Fruit fly (Drosophila melanogaster) whole organism, adult: ENCODE measurements around the gene Prp18.
A peak's percentile ranks its signal among the peaks of the same experiment; 100 is the strongest.

ENCODE experiments used
- CG11617 ChIP-seq: fragments of 200-800 bp; sonication (Bioruptor generic); optimal IDR thresholded peaks from 2 replicates; lab custom pipeline; 2017; ENCODE audit warnings: mild to moderate bottlenecking, missing biosample characterization, missing genetic modification reagents, missing genetic modification characterization
- CG12768 ChIP-seq: fragments of 200-800 bp; sonication (Bioruptor generic); optimal IDR thresholded peaks from 2 replicates; lab custom pipeline; 2017; ENCODE audit warnings: missing biosample characterization, missing genetic modification characterization, mild to moderate bottlenecking, moderate library complexity, missing genetic modification reagents
- CG14711 ChIP-seq: fragments of 200-800 bp; sonication (Bioruptor generic); optimal IDR thresholded peaks from 2 replicates; lab custom pipeline; 2018; ENCODE audit warnings: missing biosample characterization, mild to moderate bottlenecking, missing genetic modification characterization, moderate library complexity
- CG1620 ChIP-seq: fragments of 200-800 bp; sonication (Bioruptor generic); optimal IDR thresholded peaks from 2 replicates; lab custom pipeline; 2016; ENCODE audit warnings: missing biosample characterization, missing genetic modification characterization
- CG33017 ChIP-seq: fragments of 200-800 bp; sonication (Bioruptor generic); optimal IDR thresholded peaks from 2 replicates; lab custom pipeline; 2018; ENCODE audit warnings: missing biosample characterization, mild to moderate bottlenecking, missing genetic modification characterization, moderate library complexity
- CG5204 ChIP-seq: fragments of 200-800 bp; sonication (Bioruptor generic); optimal IDR thresholded peaks from 2 replicates; lab custom pipeline; 2016; ENCODE audit warnings: missing biosample characterization, missing genetic modification characterization
- CG7045 ChIP-seq: fragments of 200-800 bp; sonication (Bioruptor generic); optimal IDR thresholded peaks from 2 replicates; lab custom pipeline; 2017; ENCODE audit warnings: missing biosample characterization, mild to moderate bottlenecking, missing genetic modification characterization
- CG7101 ChIP-seq: fragments of 200-800 bp; sonication (Bioruptor generic); optimal IDR thresholded peaks from 2 replicates; lab custom pipeline; 2018; ENCODE audit warnings: missing biosample characterization, mild to moderate bottlenecking, missing genetic modification characterization, moderate library complexity
- Clk ChIP-seq: fragments of 200-800 bp; sonication (Bioruptor generic); optimal IDR thresholded peaks from 2 replicates; lab custom pipeline; 2017; ENCODE audit warnings: missing biosample characterization, missing genetic modification characterization
- Crg-1 ChIP-seq: fragments of 200-800 bp; sonication (Bioruptor generic); optimal IDR thresholded peaks from 2 replicates; lab custom pipeline; 2016; ENCODE audit warnings: missing biosample characterization, missing genetic modification characterization
- Hr96 ChIP-seq: fragments of 200-800 bp; sonication (Bioruptor generic); optimal IDR thresholded peaks from 2 replicates; lab custom pipeline; 2016; ENCODE audit warnings: missing biosample characterization, missing genetic modification characterization
- Mnt ChIP-seq: fragments of 200-800 bp; sonication (Bioruptor generic); optimal IDR thresholded peaks from 2 replicates; lab custom pipeline; 2016; ENCODE audit warnings: missing biosample characterization, mild to moderate bottlenecking, missing genetic modification characterization
- bab1 ChIP-seq: fragments of 200-800 bp; sonication (Bioruptor generic); optimal IDR thresholded peaks from 3 replicates; lab custom pipeline; 2019; ENCODE audit warnings: missing biosample characterization, mild to moderate bottlenecking, missing genetic modification characterization, moderate library complexity
- cic ChIP-seq: fragments of 200-800 bp; sonication (Bioruptor generic); optimal IDR thresholded peaks from 2 replicates; lab custom pipeline; 2017; ENCODE audit warnings: missing biosample characterization, mild to moderate bottlenecking, missing genetic modification characterization, moderate library complexity
- cnc ChIP-seq, 2 experiments: fragments of >200 bp; optimal IDR thresholded peaks; 2 replicates each; lab custom pipeline; 2017
- kay ChIP-seq: fragments of 200-800 bp; sonication (Bioruptor generic); peaks from one replicate; lab custom pipeline; 2016; ENCODE audit warnings: missing biosample characterization, missing genetic modification characterization, borderline replicate concordance
- ovo ChIP-seq: fragments of 200-800 bp; sonication (Bioruptor generic); optimal IDR thresholded peaks from 2 replicates; lab custom pipeline; 2016; ENCODE audit warnings: missing biosample characterization, missing genetic modification characterization
- pad ChIP-seq: fragments of 200-800 bp; sonication (Bioruptor generic); optimal IDR thresholded peaks from 3 replicates; lab custom pipeline; 2017; ENCODE audit warnings: missing biosample characterization, missing genetic modification characterization, mild to moderate bottlenecking, moderate library complexity, missing genetic modification reagents
- tj ChIP-seq: fragments of 200-800 bp; sonication (Bioruptor generic); optimal IDR thresholded peaks from 3 replicates; lab custom pipeline; 2017; ENCODE audit warnings: missing biosample characterization, mild to moderate bottlenecking, missing genetic modification characterization, moderate library complexity
- toe ChIP-seq: fragments of 200-800 bp; sonication (Bioruptor generic); optimal IDR thresholded peaks from 2 replicates; lab custom pipeline; 2016; ENCODE audit warnings: missing biosample characterization, missing genetic modification characterization

Prp18 gene

DNA sequence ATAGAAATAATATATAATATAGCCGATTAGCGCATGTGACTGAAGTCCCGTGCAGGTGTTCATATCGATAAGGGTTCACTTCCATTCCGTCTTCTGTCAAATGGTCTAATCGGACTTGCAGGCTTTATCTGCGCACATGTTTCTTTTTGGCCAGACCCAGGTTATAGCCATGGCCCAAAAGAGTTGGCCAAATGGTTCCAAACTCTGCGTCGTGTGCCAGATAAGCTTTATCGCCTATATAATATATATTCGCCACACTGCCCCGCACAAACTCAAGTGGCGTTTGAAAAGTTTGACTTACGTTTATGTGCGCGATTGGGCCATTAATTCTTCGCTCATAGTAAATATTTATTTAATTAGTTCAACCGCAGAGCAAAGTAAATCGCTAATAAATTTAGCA is 20.2 kb upstream of the Prp18 start:
- TF ChIP-seq CG1620 (GFP tag; lab: Kevin White, UChicago) (no peak), toe (GFP tag; lab: Kevin White, UChicago) (no peak), ovo (GFP tag; lab: Kevin White, UChicago) (no peak), kay (GFP tag; lab: Kevin White, UChicago) (no peak), CG7045 (no peak), Crg-1 (GFP tag; lab: Kevin White, UChicago) (no peak), Hr96 (GFP tag; lab: Kevin White, UChicago) (no peak), CG12768 (no peak), CG11617 (GFP tag; lab: Kevin White, UChicago) (no peak), cic (GFP tag; lab: Kevin White, UChicago) (peak; percentile 76), bab1 (no peak), Mnt (peak; percentile 41), CG7101 (no peak), CG14711 (no peak), CG5204 (GFP tag; lab: Kevin White, UChicago) (no peak)

dm6 chr3R:19044638-19045037 is 13.6 kb upstream of the Prp18 start:
- TF ChIP-seq tj (GFP tag; lab: Kevin White, UChicago) (no peak), bab1 (no peak), Crg-1 (GFP tag; lab: Kevin White, UChicago) (no peak), cnc (optimal IDR thresholded peaks at IDR 0.05; lab: Kevin White, UChicago) (no peak), CG11617 (GFP tag; lab: Kevin White, UChicago) (no peak), CG5204 (GFP tag; lab: Kevin White, UChicago) (no peak)

dm6 chr3R:19040685-19041084 is 9.6 kb upstream of the Prp18 start:
- TF ChIP-seq cic (GFP tag; lab: Kevin White, UChicago) (no peak), Hr96 (GFP tag; lab: Kevin White, UChicago) (no peak), CG14711 (no peak), tj (GFP tag; lab: Kevin White, UChicago) (no peak), CG12768 (no peak), kay (GFP tag; lab: Kevin White, UChicago) (no peak), ovo (GFP tag; lab: Kevin White, UChicago) (no peak), CG33017 (tag; lab: Kevin White, UChicago) (no peak), CG7045 (no peak), CG7101 (no peak), CG5204 (GFP tag; lab: Kevin White, UChicago) (no peak), toe (GFP tag; lab: Kevin White, UChicago) (no peak), bab1 (no peak), Crg-1 (GFP tag; lab: Kevin White, UChicago) (no peak), cnc (optimal IDR thresholded peaks at IDR 0.05; lab: Kevin White, UChicago) (no peak), CG1620 (GFP tag; lab: Kevin White, UChicago) (no peak)

DNA sequence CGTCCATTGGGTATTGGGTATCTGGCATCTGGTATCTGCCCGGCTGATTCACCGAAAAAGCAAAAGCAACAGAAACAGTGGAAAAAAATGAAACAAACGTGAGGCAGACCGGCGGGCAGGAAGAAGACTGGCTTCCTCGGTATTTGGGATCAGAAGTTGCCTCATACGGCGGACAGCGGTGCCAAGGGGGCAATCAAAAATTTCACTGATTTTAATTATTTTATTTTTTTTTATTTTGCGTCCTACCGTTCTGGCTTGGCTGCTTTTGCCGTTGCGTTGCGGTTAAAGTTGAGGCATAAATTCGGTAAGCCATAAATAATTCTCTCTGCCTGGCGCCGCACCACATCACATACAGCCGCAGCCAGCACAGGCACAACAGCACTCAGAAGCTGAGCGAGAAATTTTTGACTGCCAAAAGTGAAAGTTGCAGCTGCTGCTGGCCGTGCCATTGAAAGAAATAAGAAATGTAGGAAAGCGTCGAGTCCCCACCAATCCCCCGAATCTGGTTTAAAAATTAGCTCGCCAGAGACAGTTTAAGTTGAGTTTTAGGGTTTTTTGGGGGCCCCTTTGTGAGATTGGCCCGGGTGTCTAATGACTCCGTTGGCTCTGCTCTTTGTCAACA is 5.6 kb upstream of the Prp18 start:
- no peak for TF ChIP-seq Crg-1 (GFP tag; lab: Kevin White, UChicago)
- TF ChIP-seq cic (GFP tag; lab: Kevin White, UChicago): no peak
- no peak for TF ChIP-seq cnc (optimal IDR thresholded peaks at IDR 0.05; lab: Kevin White, UChicago)
- TF ChIP-seq Clk (GFP tag; lab: Kevin White, UChicago): no peak
- no peak for TF ChIP-seq CG33017 (tag; lab: Kevin White, UChicago)
- TF ChIP-seq pad (GFP tag; lab: Kevin White, UChicago): no peak
- no peak for TF ChIP-seq CG11617 (GFP tag; lab: Kevin White, UChicago)
- no peak for TF ChIP-seq tj (GFP tag; lab: Kevin White, UChicago)
- TF ChIP-seq CG12768: no peak
- no peak for TF ChIP-seq Mnt
- TF ChIP-seq CG1620 (GFP tag; lab: Kevin White, UChicago): no peak

dm6 chr3R:19033238-19033637 is 2.2 kb upstream of the Prp18 start, which contains the start of gene CG6026:
Gene CG6026, plus strand, starts transcription at chr3R:19033538.
- TF ChIP-seq cnc (optimal IDR thresholded peaks at IDR 0.05; lab: Kevin White, UChicago) (no peak), CG33017 (tag; lab: Kevin White, UChicago) (no peak), CG5204 (GFP tag; lab: Kevin White, UChicago) (no peak), toe (GFP tag; lab: Kevin White, UChicago) (no peak), ovo (GFP tag; lab: Kevin White, UChicago) (no peak), pad (GFP tag; lab: Kevin White, UChicago) (no peak), Hr96 (GFP tag; lab: Kevin White, UChicago) (no peak), CG12768 (no peak), CG1620 (GFP tag; lab: Kevin White, UChicago) (no peak), CG7101 (no peak), cic (GFP tag; lab: Kevin White, UChicago) (no peak), tj (GFP tag; lab: Kevin White, UChicago) (no peak), CG14711 (no peak), Mnt (no peak), Clk (GFP tag; lab: Kevin White, UChicago) (no peak)

- TF ChIP-seq tj (GFP tag; lab: Kevin White, UChicago) (peak; percentile 8), Clk (GFP tag; lab: Kevin White, UChicago) (peak; percentile 65), toe (GFP tag; lab: Kevin White, UChicago) (no peak), cic (GFP tag; lab: Kevin White, UChicago) (peak; percentile 59), CG7101 (peak; percentile 86), CG5204 (GFP tag; lab: Kevin White, UChicago) (no peak), Crg-1 (GFP tag; lab: Kevin White, UChicago) (peak; percentile 86), CG1620 (GFP tag; lab: Kevin White, UChicago) (peak; percentile 75), pad (GFP tag; lab: Kevin White, UChicago) (peak; percentile 56), CG7045 (peak; percentile 85), Mnt (peak; percentile 75), cnc (optimal IDR thresholded peaks at IDR 0.05; lab: Kevin White, UChicago) (no peak), CG11617 (GFP tag; lab: Kevin White, UChicago) (peak; percentile 72), CG14711 (peak; percentile 80), ovo (GFP tag; lab: Kevin White, UChicago) (peak; percentile 26), Hr96 (GFP tag; lab: Kevin White, UChicago) (peak; percentile 40), bab1 (peak; percentile 68), CG12768 (peak; percentile 83), CG33017 (tag; lab: Kevin White, UChicago) (peak; percentile 88), kay (GFP tag; lab: Kevin White, UChicago) (no peak)
Observed at dm6 chr3R:19028758-19029157, 2.3 kb downstream of the Prp18 start, which contains the start of the genes GatA and P5cr. Gene GatA, minus strand, starts transcription at chr3R:19028857. Gene P5cr, plus strand, starts transcription at chr3R:19028931.
